Fruit fly (Drosophila melanogaster) whole organism, embryonic: ENCODE measurements around the gene CG13386.

Experiments used
- Asciz ChIP-seq: fragments of 200-800 bp; sonication (Bioruptor generic); optimal IDR thresholded peaks from 2 replicates; lab custom pipeline; 2017; ENCODE audit warnings: missing biosample characterization, mild to moderate bottlenecking, missing genetic modification characterization, missing genetic modification reagents
- Atf3 ChIP-seq: fragments of 200-800 bp; sonication (Bioruptor generic); optimal IDR thresholded peaks from 3 replicates; lab custom pipeline; 2016; ENCODE audit warnings: missing biosample characterization, missing genetic modification characterization
- Awh ChIP-seq: fragments of 200-800 bp; sonication (Bioruptor generic); IDR thresholded peaks from 2 replicates; pipeline ENCODE4, ENCODE4 v1.3.6; 2022; ENCODE audit warnings: missing biosample characterization, missing genetic modification characterization
- B-H1 ChIP-seq: fragments of 200-800 bp; sonication (Bioruptor generic); IDR thresholded peaks from 3 replicates; pipeline ENCODE4 v1.3.6; 2022; ENCODE audit warnings: missing biosample characterization, missing genetic modification characterization
- CG12659 ChIP-seq: fragments of 200-800 bp; sonication (Bioruptor generic); optimal IDR thresholded peaks from 3 replicates; lab custom pipeline; 2017; ENCODE audit warnings: mild to moderate bottlenecking, missing biosample characterization, missing genetic modification reagents, missing genetic modification characterization
- CG13894 ChIP-seq: fragments of 200-800 bp; sonication (Bioruptor generic); optimal IDR thresholded peaks from 3 replicates; lab custom pipeline; 2018; ENCODE audit warnings: missing biosample characterization, mild to moderate bottlenecking, missing genetic modification characterization, moderate library complexity
- CG14667 ChIP-seq: fragments of 200-800 bp; sonication (Bioruptor generic); IDR thresholded peaks from 2 replicates; pipeline ENCODE4 v1.3.6; 2022; ENCODE audit warnings: missing biosample characterization, missing genetic modification characterization
- CG14710 ChIP-seq: fragments of 200-800 bp; sonication (Bioruptor generic); optimal IDR thresholded peaks from 3 replicates; lab custom pipeline; 2019; ENCODE audit warnings: missing biosample characterization, mild to moderate bottlenecking, missing genetic modification characterization, moderate library complexity
- CG15479 ChIP-seq: fragments of 200-800 bp; sonication (Bioruptor generic); optimal IDR thresholded peaks from 3 replicates; lab custom pipeline; 2019; ENCODE audit warnings: missing biosample characterization, mild to moderate bottlenecking, missing genetic modification characterization, moderate library complexity
- CG16815 ChIP-seq: fragments of 200-800 bp; sonication (Bioruptor generic); optimal IDR thresholded peaks from 3 replicates; lab custom pipeline; 2017; ENCODE audit warnings: missing biosample characterization, mild to moderate bottlenecking, missing genetic modification characterization
- CG17328 ChIP-seq: fragments of 200-800 bp; sonication (Bioruptor generic); IDR thresholded peaks from 2 replicates; pipeline ENCODE4 v1.3.6; 2022; ENCODE audit warnings: missing biosample characterization, missing genetic modification characterization
- CG17612 ChIP-seq: fragments of 200-800 bp; sonication (Bioruptor generic); IDR thresholded peaks from 2 replicates; pipeline ENCODE4 v1.3.6; 2022; ENCODE audit warnings: missing biosample characterization, missing genetic modification characterization
- CG30020 ChIP-seq: fragments of 200-800 bp; optimal IDR thresholded peaks from 2 replicates; lab custom pipeline; 2019; ENCODE audit warnings: missing biosample characterization, mild to moderate bottlenecking, missing genetic modification characterization, moderate library complexity
- CG32532 ChIP-seq: fragments of 200-800 bp; sonication (Bioruptor generic); IDR thresholded peaks from 2 replicates; pipeline ENCODE4 v1.3.6; 2022; ENCODE audit warnings: missing biosample characterization, missing genetic modification characterization
- CG32772 ChIP-seq: fragments of 200-800 bp; sonication (Bioruptor generic); IDR thresholded peaks from 2 replicates; pipeline ENCODE4 v1.3.6; 2022; ENCODE audit warnings: missing biosample characterization, missing genetic modification characterization
- CG4328 ChIP-seq: fragments of 200-800 bp; sonication (Bioruptor generic); optimal IDR thresholded peaks from 3 replicates; lab custom pipeline; 2017; ENCODE audit warnings: missing biosample characterization, missing genetic modification reagents, missing genetic modification characterization
- CG6813 ChIP-seq: fragments of 200-800 bp; sonication (Bioruptor generic); optimal IDR thresholded peaks from 2 replicates; lab custom pipeline; 2017; ENCODE audit warnings: missing biosample characterization, missing genetic modification characterization, mild to moderate bottlenecking, moderate library complexity, missing genetic modification reagents
- CG7745 ChIP-seq: fragments of 200-800 bp; sonication (Bioruptor generic); optimal IDR thresholded peaks from 2 replicates; lab custom pipeline; 2018; ENCODE audit warnings: missing biosample characterization, mild to moderate bottlenecking, missing genetic modification characterization, moderate library complexity
- CG8290 ChIP-seq, 3 experiments: fragments of 200-800 bp; sonication (Bioruptor generic); optimal IDR thresholded peaks; 2 replicates each; lab custom pipeline; 2016 to 2019; ENCODE audit warnings: missing biosample characterization in 3 of 3, missing genetic modification characterization in 3 of 3, mild to moderate bottlenecking in 2 of 3, moderate library complexity in 1 of 3
- CG8388 ChIP-seq: fragments of 200-800 bp; sonication (Bioruptor generic); optimal IDR thresholded peaks from 2 replicates; lab custom pipeline; 2019; ENCODE audit warnings: missing biosample characterization, mild to moderate bottlenecking, missing genetic modification characterization, moderate library complexity
- D19A ChIP-seq: fragments of 200-800 bp; optimal IDR thresholded peaks from 3 replicates; lab custom pipeline; 2019; ENCODE audit warnings: missing biosample characterization, mild to moderate bottlenecking, missing genetic modification characterization, moderate library complexity
- Elba2 ChIP-seq: fragments of 200-800 bp; sonication (Bioruptor generic); optimal IDR thresholded peaks from 3 replicates; lab custom pipeline; 2016; ENCODE audit warnings: missing biosample characterization, missing genetic modification characterization
- GATAe ChIP-seq: fragments of 200-800 bp; sonication (Bioruptor generic); conservative IDR thresholded peaks from 2 replicates; pipeline ENCODE4 v1.3.6; 2022; ENCODE audit warnings: missing biosample characterization, missing genetic modification characterization
- HLH4C ChIP-seq: fragments of 200-800 bp; sonication (Bioruptor generic); IDR thresholded peaks from 3 replicates; pipeline ENCODE4 v1.3.6; 2022; ENCODE audit warnings: missing biosample characterization, missing genetic modification characterization; ENCODE audit not compliant: partially characterized antibody
- Myb ChIP-seq: fragments of 200-800 bp; sonication (Bioruptor generic); optimal IDR thresholded peaks from 2 replicates; lab custom pipeline; 2016; ENCODE audit warnings: missing biosample characterization, missing genetic modification characterization
- Ravus ChIP-seq: fragments of 200-800 bp; sonication (Bioruptor generic); IDR thresholded peaks from 2 replicates; pipeline ENCODE4 v1.3.6; 2022; ENCODE audit warnings: missing biosample characterization, missing genetic modification characterization
- Spps ChIP-seq: fragments of 200-800 bp; sonication (Bioruptor generic); optimal IDR thresholded peaks from 2 replicates; lab custom pipeline; 2018; ENCODE audit warnings: missing biosample characterization, mild to moderate bottlenecking, missing genetic modification characterization
- Sry-β ChIP-seq: fragments of 200-800 bp; sonication (Bioruptor generic); optimal IDR thresholded peaks from 2 replicates; lab custom pipeline; 2018; ENCODE audit warnings: missing biosample characterization, mild to moderate bottlenecking, missing genetic modification characterization, moderate library complexity
- Usf ChIP-seq: fragments of 200-800 bp; sonication (Bioruptor generic); optimal IDR thresholded peaks from 2 replicates; lab custom pipeline; 2017; ENCODE audit warnings: missing genotype, missing biosample characterization, missing genetic modification characterization
- cwo ChIP-seq: fragments of 200-800 bp; sonication (Bioruptor generic); optimal IDR thresholded peaks from 3 replicates; lab custom pipeline; 2017; ENCODE audit warnings: missing biosample characterization, missing genetic modification characterization, mild to moderate bottlenecking, moderate library complexity, missing genetic modification reagents
- dmrt11E ChIP-seq: fragments of 200-800 bp; sonication (Bioruptor generic); optimal IDR thresholded peaks from 3 replicates; lab custom pipeline; 2018; ENCODE audit warnings: missing biosample characterization, mild to moderate bottlenecking, missing genetic modification characterization, moderate library complexity
- ems ChIP-seq: fragments of 200-800 bp; sonication (Bioruptor generic); optimal IDR thresholded peaks from 3 replicates; lab custom pipeline; 2016; ENCODE audit warnings: missing biosample characterization, missing genetic modification characterization
- en ChIP-seq: fragments of 200-800 bp; sonication (Bioruptor generic); optimal IDR thresholded peaks from 2 replicates; lab custom pipeline; 2016; ENCODE audit warnings: missing biosample characterization, missing genetic modification characterization
- h ChIP-seq: fragments of >200 bp; optimal IDR thresholded peaks from 2 replicates; lab custom pipeline; 2017
- klu ChIP-seq: fragments of 200-800 bp; sonication (Bioruptor generic); IDR thresholded peaks from 2 replicates; pipeline ENCODE4 v1.3.6; 2022; ENCODE audit warnings: missing biosample characterization, missing genetic modification characterization
- nom ChIP-seq: fragments of 200-800 bp; sonication (Bioruptor generic); optimal IDR thresholded peaks from 2 replicates; lab custom pipeline; 2017; ENCODE audit warnings: missing biosample characterization, missing genetic modification characterization, mild to moderate bottlenecking, moderate library complexity, missing genetic modification reagents
- otp ChIP-seq: fragments of 200-800 bp; sonication (Bioruptor generic); IDR thresholded peaks from 3 replicates; pipeline ENCODE4, ENCODE4 v1.3.6; 2022; ENCODE audit warnings: missing biosample characterization, missing genetic modification characterization
- pzg ChIP-seq: fragments of 200-800 bp; sonication (Bioruptor generic); optimal IDR thresholded peaks from 3 replicates; lab custom pipeline; 2018; ENCODE audit warnings: missing biosample characterization, mild to moderate bottlenecking, missing genetic modification characterization, moderate library complexity
- repo ChIP-seq: fragments of 200-800 bp; sonication (Bioruptor generic); optimal IDR thresholded peaks from 2 replicates; lab custom pipeline; 2016; ENCODE audit warnings: missing biosample characterization, missing genetic modification characterization
- row ChIP-seq: fragments of 200-800 bp; sonication (Bioruptor generic); IDR thresholded peaks from 3 replicates; pipeline ENCODE4 v1.3.6; 2022; ENCODE audit warnings: missing biosample characterization, missing genetic modification characterization
- shn ChIP-seq: fragments of 200-800 bp; sonication (Bioruptor generic); optimal IDR thresholded peaks from 3 replicates; lab custom pipeline; 2016; ENCODE audit warnings: missing biosample characterization, missing genetic modification characterization
- slou ChIP-seq: fragments of 200-800 bp; sonication (Bioruptor generic); optimal IDR thresholded peaks from 3 replicates; lab custom pipeline; 2016; ENCODE audit warnings: missing biosample characterization, missing genetic modification characterization
- ssp ChIP-seq: fragments of 200-800 bp; sonication (Bioruptor generic); IDR thresholded peaks from 2 replicates; pipeline ENCODE4 v1.3.6; 2022; ENCODE audit warnings: missing biosample characterization, missing genetic modification characterization
- stwl ChIP-seq: fragments of 200-800 bp; sonication (Bioruptor generic); optimal IDR thresholded peaks from 3 replicates; lab custom pipeline; 2018; ENCODE audit warnings: missing biosample characterization, mild to moderate bottlenecking, missing genetic modification characterization, moderate library complexity
- vnd ChIP-seq: fragments of 200-800 bp; sonication (Bioruptor generic); IDR thresholded peaks from 3 replicates; pipeline ENCODE4 v1.3.6; 2022; ENCODE audit warnings: missing biosample characterization, missing genetic modification characterization; ENCODE audit not compliant: partially characterized antibody
- wek ChIP-seq: fragments of 200-800 bp; sonication (Bioruptor generic); optimal IDR thresholded peaks from 3 replicates; lab custom pipeline; 2018; ENCODE audit warnings: missing biosample characterization, mild to moderate bottlenecking, missing genetic modification characterization, moderate library complexity
- zen ChIP-seq: fragments of 200-800 bp; sonication (Bioruptor generic); optimal IDR thresholded peaks from 3 replicates; lab custom pipeline; 2018; ENCODE audit warnings: missing biosample characterization, mild to moderate bottlenecking, missing genetic modification characterization, moderate library complexity

CG13386 gene

dm6 chr2L:8403286-8404270 lies 4.8 kb downstream of the CG13386 start, which contains the start of gene emb (continued):
- TF ChIP-seq pzg (GFP tag; lab: Kevin White, UChicago), result peak; percentile 97
- no peak for TF ChIP-seq GATAe (GFP tag; lab: Robert Waterston, UW)
- TF ChIP-seq CG14667 (GFP tag; lab: Robert Waterston, UW), result no peak
- TF ChIP-seq h (lab: Kevin White, UChicago), result no peak
- TF ChIP-seq CG30020 (tag; lab: Kevin White, UChicago), result peak; percentile 71
- TF ChIP-seq dmrt11E (tag; lab: Kevin White, UChicago), result peak; percentile 48
- no peak for TF ChIP-seq Usf (GFP tag; lab: Kevin White, UChicago)
- no peak for TF ChIP-seq Awh (GFP tag; lab: Robert Waterston, UW)
- TF ChIP-seq klu (GFP tag; lab: Robert Waterston, UW), result no peak
- TF ChIP-seq CG4328 (GFP tag; lab: Kevin White, UChicago), result peak; percentile 40
- TF ChIP-seq Myb (GFP tag; lab: Kevin White, UChicago), result peak; percentile 59
- peak; percentile 97 for TF ChIP-seq vnd
- TF ChIP-seq CG8290 (GFP tag; optimal IDR thresholded peaks at IDR 0.05; lab: Kevin White, UChicago), result peak; percentile 95
- peak in 1 of 2 experiments; percentile 93 for TF ChIP-seq CG8290 (tag; optimal IDR thresholded peaks at IDR 0.05; lab: Kevin White, UChicago)
- TF ChIP-seq CG32532, result peak; percentile 39; the same call in 1 of the 2 replicates
- no peak for TF ChIP-seq Ravus (GFP tag; lab: Robert Waterston, UW)
- no peak for TF ChIP-seq en (GFP tag; lab: Kevin White, UChicago)
- peak; percentile 3 for TF ChIP-seq Sry-β
- peak; percentile 41 for TF ChIP-seq ems
- peak; percentile 97 for TF ChIP-seq CG14710
- TF ChIP-seq cwo, result no peak
- TF ChIP-seq CG32772, result no peak
- TF ChIP-seq CG15479 (GFP tag; lab: Kevin White, UChicago), result no peak
- TF ChIP-seq CG7745 (tag; lab: Kevin White, UChicago), result no peak
- TF ChIP-seq row (GFP tag; lab: Robert Waterston, UW), result peak; percentile 76
- TF ChIP-seq stwl (tag; lab: Kevin White, UChicago), result peak; percentile 98
- peak; percentile 100 for TF ChIP-seq HLH4C
- TF ChIP-seq D19A (tag; lab: Kevin White, UChicago), result peak; percentile 19
- TF ChIP-seq shn (GFP tag; lab: Kevin White, UChicago), result peak; percentile 46
- no peak for TF ChIP-seq CG6813 (GFP tag; lab: Kevin White, UChicago)
- TF ChIP-seq CG17612 (GFP tag; lab: Robert Waterston, UW), result no peak
- TF ChIP-seq CG13894 (tag; lab: Kevin White, UChicago), result no peak
- peak; percentile 91 for TF ChIP-seq nom (GFP tag; lab: Kevin White, UChicago)
- peak; percentile 14 for TF ChIP-seq Elba2 (GFP tag; lab: Kevin White, UChicago)
- no peak for TF ChIP-seq Atf3
- peak; percentile 77 for TF ChIP-seq zen (tag; lab: Kevin White, UChicago)
- peak; percentile 4 for TF ChIP-seq CG8388 (GFP tag; lab: Kevin White, UChicago)
- no peak for TF ChIP-seq wek (GFP tag; lab: Kevin White, UChicago)
- peak; percentile 93 for TF ChIP-seq CG12659 (GFP tag; lab: Kevin White, UChicago)
- no peak for TF ChIP-seq CG16815 (GFP tag; lab: Kevin White, UChicago)
- TF ChIP-seq CG17328 (GFP tag; lab: Robert Waterston, UW), result 0 out of 2 replicates have a peak, but pooled peaks have one; percentile 24
- TF ChIP-seq Spps (tag; lab: Kevin White, UChicago), result no peak
- TF ChIP-seq Asciz (GFP tag; lab: Kevin White, UChicago), result no peak
- 0 out of 3 replicates have a peak, but pooled peaks have one; percentile 9 for TF ChIP-seq otp (GFP tag; lab: Robert Waterston, UW)
- TF ChIP-seq slou (GFP tag; lab: Kevin White, UChicago), result peak; percentile 2
- TF ChIP-seq ssp (GFP tag; lab: Robert Waterston, UW), result peak; percentile 68
- TF ChIP-seq repo (GFP tag; lab: Kevin White, UChicago), result peak; percentile 19
- TF ChIP-seq B-H1, result no peak
